Worm (Caenorhabditis elegans): Measurements from ENCODE around the gene C16C8.12.

Gene C16C8.12

ce11 chrII:3452421-3452820 is at the start of gene C16C8.12:
TSS of gene C16C8.12 (plus strand) at chrII:3452721.
- TF ChIP-seq akir-1 (GFP tag; optimal IDR thresholded peaks at IDR 0.05) (no peak), madf-8 (GFP tag; conservative IDR thresholded peaks at IDR 0.05) (no peak), lsl-1 (GFP tag; optimal IDR thresholded peaks at IDR 0.05) (peak; percentile 72), D2030.7 (GFP tag; IDR thresholded peaks at IDR 0.05) (peak; percentile 18; the same call in 1 of the 2 replicates), repo-1 (tag; optimal IDR thresholded peaks at IDR 0.05) (no peak), nhr-80 (tag; optimal IDR thresholded peaks at IDR 0.05) (no peak)

DNA sequence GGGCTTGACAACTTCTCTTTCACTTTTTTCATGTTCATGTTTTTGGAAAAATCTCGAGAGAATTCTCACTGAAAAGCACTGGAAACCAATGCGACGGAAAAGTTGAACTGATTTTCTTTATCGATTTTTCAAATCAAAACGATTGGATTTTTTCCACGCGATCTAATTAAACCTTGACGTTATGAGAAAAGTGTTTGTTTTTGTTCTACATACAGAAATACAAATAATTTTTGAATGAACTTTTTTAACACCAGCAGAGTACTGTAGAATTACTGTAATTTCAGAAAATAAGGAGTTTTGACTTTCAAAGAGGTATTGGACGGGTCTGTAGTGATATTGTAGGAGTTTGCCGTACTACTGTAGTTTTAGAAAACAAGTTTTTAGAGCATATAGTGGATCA is 49.7 kb upstream of the C16C8.12 start, which contains the start of gene nep-10:
Gene nep-10, minus strand, starts transcription at position 101 of the 400 bp plus-strand sequence.
- TF ChIP-seq F23B12.7 (tag; optimal IDR thresholded peaks at IDR 0.05; ENCODE audit: insufficient read depth) (no peak), ceh-100 (GFP tag; IDR thresholded peaks at IDR 0.05) (no peak), ceh-91 (GFP tag; IDR thresholded peaks at IDR 0.05) (no peak), ztf-18 (tag; optimal IDR thresholded peaks at IDR 0.05) (no peak), unc-130 (GFP tag; optimal IDR thresholded peaks at IDR 0.05) (no peak), madf-3 (GFP tag; IDR thresholded peaks at IDR 0.05) (no peak), ccch-3 (GFP tag; optimal IDR thresholded peaks at IDR 0.05) (no peak), rcor-1 (GFP tag; IDR thresholded peaks at IDR 0.05) (no peak), nfya-1 (tag; optimal IDR thresholded peaks at IDR 0.05; ENCODE audit: borderline replicate concordance, insufficient read depth) (no peak), ceh-79 (tag; optimal IDR thresholded peaks at IDR 0.05) (no peak), F49E8.2 (tag; optimal IDR thresholded peaks at IDR 0.05; ENCODE audit: insufficient read depth) (no peak), T07F8.4 (tag; optimal IDR thresholded peaks at IDR 0.05) (no peak), athp-1 (tag; optimal IDR thresholded peaks at IDR 0.05) (no peak)

ce11 chrII:3403535-3403934 is 49.0 kb upstream of the C16C8.12 start, which contains the start of gene nep-8:
TSS of gene nep-8 (plus strand) at chrII:3403835.
- TF ChIP-seq F23B12.7 (tag; optimal IDR thresholded peaks at IDR 0.05; ENCODE audit: insufficient read depth), result no peak
- TF ChIP-seq lin-26 (GFP tag; IDR thresholded peaks at IDR 0.05), result no peak
- TF ChIP-seq ekl-4 (GFP tag; IDR thresholded peaks at IDR 0.05), result no peak
- no peak for TF ChIP-seq T07F8.4 (tag; optimal IDR thresholded peaks at IDR 0.05)
- no peak for TF ChIP-seq pbrm-1 (GFP tag; IDR thresholded peaks at IDR 0.05)
- TF ChIP-seq ZK185.1 (tag; optimal IDR thresholded peaks at IDR 0.05; ENCODE audit: poor library complexity, severe bottlenecking), result no peak
- TF ChIP-seq mes-4 (tag; optimal IDR thresholded peaks at IDR 0.05), result no peak
- no peak for TF ChIP-seq ceh-40 (GFP tag; IDR thresholded peaks at IDR 0.05)
- TF ChIP-seq F33H1.4 (GFP tag; IDR thresholded peaks at IDR 0.05), result no peak
- TF ChIP-seq pha-4 (tag; optimal IDR thresholded peaks at IDR 0.05), result no peak
- TF ChIP-seq lin-54 (GFP tag; optimal IDR thresholded peaks at IDR 0.05), result no peak
- no peak for TF ChIP-seq sdz-38 (tag; optimal IDR thresholded peaks at IDR 0.05)
- TF ChIP-seq C06A6.2 (GFP tag; conservative IDR thresholded peaks at IDR 0.05), result no peak
- no peak for TF ChIP-seq akir-1 (GFP tag; optimal IDR thresholded peaks at IDR 0.05)
- no peak for TF ChIP-seq ztf-26 (tag; optimal IDR thresholded peaks at IDR 0.05)
- TF ChIP-seq attf-3 (GFP tag; conservative IDR thresholded peaks at IDR 0.05), result no peak
- no peak for TF ChIP-seq sea-2 (GFP tag; IDR thresholded peaks at IDR 0.05)

DNA sequence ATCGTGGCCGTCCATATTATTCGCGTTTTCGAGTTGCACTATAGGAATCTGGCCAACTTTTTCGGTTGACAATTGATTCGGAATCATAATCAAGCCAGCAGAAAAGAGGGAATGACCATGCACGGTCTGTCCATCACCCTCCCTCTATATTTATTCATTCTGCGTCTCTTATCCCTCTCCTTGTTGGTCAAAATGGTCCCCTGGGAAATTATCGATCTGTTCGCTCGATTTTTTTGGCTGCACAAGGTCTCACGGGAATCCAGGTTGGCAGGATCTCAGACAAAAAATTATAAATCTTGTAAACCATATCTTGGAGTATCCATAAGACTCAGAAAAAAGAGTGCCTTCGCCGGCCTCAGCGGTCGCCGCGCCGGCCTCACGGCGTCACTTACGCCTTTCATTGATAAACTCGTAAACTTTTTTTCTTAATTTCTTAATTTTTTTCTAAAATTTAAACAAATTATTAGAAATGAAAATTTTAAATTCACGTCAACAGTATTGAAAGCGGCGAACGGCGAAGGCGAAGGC is 38.1 kb upstream of the C16C8.12 start, which contains the start of the genes F18A12.7 and F18A12.2:
Gene F18A12.7, minus strand, starts transcription at position 101 of the 528 bp plus-strand sequence.
Gene F18A12.2, plus strand, starts transcription at position 478 of the 528 bp plus-strand sequence.
- TF ChIP-seq aptf-2 (GFP tag; conservative IDR thresholded peaks at IDR 0.05), result peak; percentile 67; the same call in 1 of the 2 replicates
- TF ChIP-seq cebp-1 (GFP tag; IDR thresholded peaks at IDR 0.05), result no peak
- TF ChIP-seq cebp-1 (tag; optimal IDR thresholded peaks at IDR 0.05), result no peak
